Fruit fly (Drosophila melanogaster): ENCODE results near the gene Argk2.

Gene Argk2

DNA sequence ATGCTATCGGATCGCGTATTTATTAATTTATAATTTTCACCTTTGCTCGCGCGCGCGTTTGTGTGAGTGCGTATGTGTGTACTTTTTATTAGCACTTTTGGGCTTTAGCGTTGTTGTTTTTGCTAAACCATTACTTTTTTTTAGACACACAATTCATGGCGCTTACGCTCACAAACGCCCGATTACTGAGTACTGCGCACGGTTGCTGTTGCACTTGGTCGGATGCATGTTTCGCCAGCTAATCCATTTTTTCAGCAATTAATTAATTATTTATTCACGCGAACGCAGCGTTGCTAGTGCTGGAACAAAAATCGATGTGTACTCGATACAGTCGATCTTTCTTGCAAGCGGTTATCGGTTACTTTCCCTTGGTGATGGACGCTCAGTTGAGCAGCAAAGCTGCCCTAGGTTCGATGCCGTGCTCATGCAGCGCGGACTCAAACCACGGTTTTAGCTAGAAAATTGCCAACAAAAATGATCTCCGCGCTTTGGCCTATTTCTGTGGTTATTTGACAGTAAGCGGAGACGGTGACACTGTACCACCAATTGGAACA is 49.5 kb upstream of the Argk2 start, which contains the start of the genes smg and CG5087 (continued):
- peak; percentile 86; the same call in 3 of the 4 replicates for TF ChIP-seq chinmo (GFP tag; IDR thresholded peaks at IDR 0.05; ENCODE audit: partially characterized antibody)
- peak; percentile 66 for TF ChIP-seq hkb (optimal IDR thresholded peaks at IDR 0.05)
- no peak for TF ChIP-seq hkb (GFP tag; IDR thresholded peaks at IDR 0.05)
- TF ChIP-seq ssp (GFP tag; IDR thresholded peaks at IDR 0.05): 0 out of 2 replicates have a peak, but pooled peaks have one; percentile 14
- peak; percentile 32 for TF ChIP-seq lbe (GFP tag; optimal IDR thresholded peaks at IDR 0.05)
- TF ChIP-seq CG15601 (tag; optimal IDR thresholded peaks at IDR 0.05): peak; percentile 53
- peak; percentile 94 for TF ChIP-seq Ets97D (GFP tag; optimal IDR thresholded peaks at IDR 0.05)
- TF ChIP-seq al (GFP tag; IDR thresholded peaks at IDR 0.05): peak; percentile 27; the same call in 1 of the 2 replicates
- TF ChIP-seq sug (tag; optimal IDR thresholded peaks at IDR 0.05): peak; percentile 50
- peak; percentile 17 for TF ChIP-seq eyg (GFP tag; optimal IDR thresholded peaks at IDR 0.05)
- no peak for TF ChIP-seq en (GFP tag; optimal IDR thresholded peaks at IDR 0.05)
- TF ChIP-seq lmd (GFP tag; IDR thresholded peaks at IDR 0.05): peak; percentile 19; the same call in 1 of the 2 replicates
- peak; percentile 1 for TF ChIP-seq CG13123 (GFP tag; optimal IDR thresholded peaks at IDR 0.05)
- no peak for TF ChIP-seq CG15073 (GFP tag; optimal IDR thresholded peaks at IDR 0.05)
- TF ChIP-seq CG34422 (GFP tag; IDR thresholded peaks at IDR 0.05): peak; percentile 59
- peak; percentile 37 for TF ChIP-seq Bdp1 (GFP tag; optimal IDR thresholded peaks at IDR 0.05)
- TF ChIP-seq D19A (tag; optimal IDR thresholded peaks at IDR 0.05): peak; percentile 6
- peak; percentile 47 for TF ChIP-seq CG4282 (GFP tag; optimal IDR thresholded peaks at IDR 0.05)
- TF ChIP-seq nmo (GFP tag; optimal IDR thresholded peaks at IDR 0.05): peak; percentile 71
- peak; percentile 72 for TF ChIP-seq CG2120 (GFP tag; optimal IDR thresholded peaks at IDR 0.05)
- TF ChIP-seq corto (GFP tag; optimal IDR thresholded peaks at IDR 0.05): peak; percentile 39
- no peak for TF ChIP-seq CG1602 (GFP tag; optimal IDR thresholded peaks at IDR 0.05)
- TF ChIP-seq CG11398 (GFP tag; optimal IDR thresholded peaks at IDR 0.05): peak; percentile 56
- peak; percentile 36 for TF ChIP-seq chn (GFP tag; optimal IDR thresholded peaks at IDR 0.05)
- peak; percentile 56 for TF ChIP-seq CG12391 (tag; optimal IDR thresholded peaks at IDR 0.05)
- TF ChIP-seq Nf-YB (GFP tag; optimal IDR thresholded peaks at IDR 0.05): peak; percentile 2
- no peak for TF ChIP-seq nau (GFP tag; optimal IDR thresholded peaks at IDR 0.05)
- TF ChIP-seq CHES-1-like (GFP tag; optimal IDR thresholded peaks at IDR 0.05): peak; percentile 86
- peak; percentile 94 for TF ChIP-seq CG1603 (tag; optimal IDR thresholded peaks at IDR 0.05)
- TF ChIP-seq CG18262 (tag; optimal IDR thresholded peaks at IDR 0.05): peak; percentile 25
- peak; percentile 40 for TF ChIP-seq CG6854 (GFP tag; optimal IDR thresholded peaks at IDR 0.05)
- no peak for TF ChIP-seq sens-2 (GFP tag; IDR thresholded peaks at IDR 0.05)
- TF ChIP-seq Blimp-1 (GFP tag; optimal IDR thresholded peaks at IDR 0.05): no peak
- peak; percentile 23 for TF ChIP-seq grau (tag; optimal IDR thresholded peaks at IDR 0.05)
- no peak for TF ChIP-seq pros (GFP tag; optimal IDR thresholded peaks at IDR 0.05)
- no peak for TF ChIP-seq Spps (tag; optimal IDR thresholded peaks at IDR 0.05)
- TF ChIP-seq ftz-f1 (GFP tag; optimal IDR thresholded peaks at IDR 0.05): peak; percentile 77
- peak in 1 of 3 experiments; percentile 52 for TF ChIP-seq Stat92E (GFP tag; optimal IDR thresholded peaks at IDR 0.05)
- TF ChIP-seq sqz (GFP tag; optimal IDR thresholded peaks at IDR 0.05): no peak
- TF ChIP-seq NFAT (GFP tag; IDR thresholded peaks at IDR 0.05): peak; percentile 71
- no peak for TF ChIP-seq pan (optimal IDR thresholded peaks at IDR 0.05)
- TF ChIP-seq pan (GFP tag; optimal IDR thresholded peaks at IDR 0.05 in 1 of 2, IDR thresholded peaks at IDR 0.05 in 1 of 2): peak in 1 of 2 experiments; percentile 33
- TF ChIP-seq Dref (GFP tag; IDR thresholded peaks at IDR 0.05): peak; percentile 98
- no peak for TF ChIP-seq mirr (GFP tag; optimal IDR thresholded peaks at IDR 0.05)
- TF ChIP-seq CG8290 (GFP tag; optimal IDR thresholded peaks at IDR 0.05): peak; percentile 30
- no peak for TF ChIP-seq CG8290 (tag; optimal IDR thresholded peaks at IDR 0.05)
- TF ChIP-seq ci (GFP tag; IDR thresholded peaks at IDR 0.05): peak; percentile 60; the same call in 1 of the 3 replicates
- peak; percentile 63 for TF ChIP-seq onecut (GFP tag; IDR thresholded peaks at IDR 0.05)
- TF ChIP-seq az2 (GFP tag; optimal IDR thresholded peaks at IDR 0.05): peak; percentile 14
- TF ChIP-seq ind (GFP tag; optimal IDR thresholded peaks at IDR 0.05): peak; percentile 17
- TF ChIP-seq Mes4 (GFP tag; optimal IDR thresholded peaks at IDR 0.05): peak; percentile 23
